Worm (Caenorhabditis elegans): ENCODE results near the gene cpsf-1.

DNA sequence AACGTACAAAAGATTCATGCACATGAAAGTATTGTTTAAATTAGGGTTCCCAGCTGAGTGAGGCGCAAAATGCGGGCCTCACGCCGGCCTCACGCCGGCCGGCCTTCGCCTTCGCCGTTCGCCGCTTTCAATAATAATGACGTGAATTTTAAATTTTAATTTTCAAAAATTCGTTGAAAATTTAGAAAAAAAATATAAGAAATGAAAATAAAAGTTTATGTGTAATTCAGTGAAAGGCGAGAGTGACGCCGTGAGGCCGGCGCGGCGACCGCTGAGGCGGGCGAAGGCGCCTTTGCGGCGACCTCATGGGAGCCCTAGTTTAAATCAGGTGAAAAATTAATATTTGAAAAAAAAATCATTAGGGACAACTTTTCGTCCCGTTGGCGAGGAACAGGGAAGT is 24.7 kb upstream of the cpsf-1 start:
- TF ChIP-seq attf-5 (GFP tag; optimal IDR thresholded peaks at IDR 0.05) (no peak), zfh-2 (GFP tag; conservative IDR thresholded peaks at IDR 0.05) (peak; percentile 66; the same call in 1 of the 2 replicates), F22D6.2 (tag; optimal IDR thresholded peaks at IDR 0.05) (no peak), ceh-79 (tag; optimal IDR thresholded peaks at IDR 0.05) (no peak), unc-130 (GFP tag; optimal IDR thresholded peaks at IDR 0.05) (no peak), die-1 (tag; optimal IDR thresholded peaks at IDR 0.05) (no peak), ztf-6 (GFP tag; IDR thresholded peaks at IDR 0.05) (no peak), pha-4 (tag; optimal IDR thresholded peaks at IDR 0.05) (no peak)

Data from whole organism, young adult.